Worm (Caenorhabditis elegans) whole organism, midembryonic: ENCODE data around the gene K11G9.5.

Source experiments
- T22C8.4 ChIP-seq: fragments of 200-800 bp; sonication (Bioruptor generic); IDR thresholded peaks from 2 replicates; pipeline ENCODE4 v1.3.6; 2022; ENCODE audit warnings: missing genetic modification characterization, missing compliant biosample characterization
- cog-1 ChIP-seq: sonication (generic microtip); optimal IDR thresholded peaks from 2 replicates; lab custom pipeline; 2016; ENCODE audit warnings: missing genetic modification characterization, missing compliant biosample characterization
- flt-1 ChIP-seq: fragments of 200-800 bp; sonication (Bioruptor generic); IDR thresholded peaks from 2 replicates; pipeline ENCODE4 v1.3.6; 2022; ENCODE audit warnings: missing genetic modification characterization, missing compliant biosample characterization
- klf-2 ChIP-seq: fragments of 200-800 bp; sonication (Bioruptor generic); conservative IDR thresholded peaks from 2 replicates; pipeline ENCODE4 v1.3.6; 2022; ENCODE audit warnings: missing genetic modification reagents, missing genetic modification characterization, missing compliant biosample characterization
- ztf-23 ChIP-seq: fragments of 200-800 bp; sonication (Bioruptor generic); IDR thresholded peaks from 2 replicates; pipeline ENCODE4 v1.3.6; 2022; ENCODE audit warnings: missing genetic modification reagents, missing genetic modification characterization, missing compliant biosample characterization

ce11 chrV:6697552-6697951 is 9.3 kb upstream of the K11G9.5 start, which contains the start of gene W02F12.2:
- TF ChIP-seq klf-2 (GFP tag; lab: Robert Waterston, UW) (no peak), T22C8.4 (GFP tag; lab: Robert Waterston, UW) (no peak), flt-1 (no peak), cog-1 (tag; lab: Kevin White, UChicago) (no peak), ztf-23 (GFP tag; lab: Robert Waterston, UW) (no peak)
